Fruit fly (Drosophila melanogaster) whole organism, wandering third instar larva: ENCODE data around the gene CG31548.

Source experiments
- Abd-B ChIP-seq: fragments of >200 bp; optimal IDR thresholded peaks from 2 replicates; lab custom pipeline; 2017; ENCODE audit warnings: missing biosample characterization, missing genetic modification characterization
- CG32264 ChIP-seq: fragments of 200-800 bp; sonication (Bioruptor generic); optimal IDR thresholded peaks from 2 replicates; lab custom pipeline; 2016; ENCODE audit warnings: missing biosample characterization, missing genetic modification characterization
- CG9705 ChIP-seq: fragments of 200-800 bp; sonication (Bioruptor generic); optimal IDR thresholded peaks from 2 replicates; lab custom pipeline; 2018; ENCODE audit warnings: missing biosample characterization, mild to moderate bottlenecking, missing genetic modification characterization
- CrebA ChIP-seq: fragments of 200-800 bp; sonication (Bioruptor generic); optimal IDR thresholded peaks from 2 replicates; lab custom pipeline; 2016; ENCODE audit warnings: missing biosample characterization, mild to moderate bottlenecking, missing genetic modification characterization, borderline replicate concordance
- Dfd ChIP-seq: fragments of >200 bp; optimal IDR thresholded peaks from 2 replicates; lab custom pipeline; 2017; ENCODE audit warnings: missing biosample characterization, missing genetic modification characterization
- Dif ChIP-seq: fragments of 200-275, 200-300 bp; sonication (Bioruptor generic); optimal IDR thresholded peaks from 2 replicates; lab custom pipeline; 2018; ENCODE audit warnings: missing biosample characterization, missing genetic modification characterization; ENCODE audit not compliant: partially characterized antibody
- GATAd ChIP-seq: sonication (Bioruptor generic); optimal IDR thresholded peaks from 2 replicates; lab custom pipeline; 2016; ENCODE audit warnings: missing biosample characterization, missing genetic modification characterization
- Hnf4 ChIP-seq: fragments of 200-800 bp; sonication (Bioruptor generic); optimal IDR thresholded peaks from 2 replicates; lab custom pipeline; 2016; ENCODE audit warnings: missing biosample characterization, mild to moderate bottlenecking, missing genetic modification characterization
- Hr78 ChIP-seq: fragments of >200 bp; optimal IDR thresholded peaks from 2 replicates; lab custom pipeline; 2017; ENCODE audit warnings: missing biosample characterization, missing genetic modification characterization
- Hr83 ChIP-seq: fragments of 200-300 bp; sonication (Bioruptor generic); optimal IDR thresholded peaks from 2 replicates; lab custom pipeline; 2016; ENCODE audit warnings: missing biosample characterization, mild to moderate bottlenecking, missing genetic modification characterization, moderate library complexity; ENCODE audit not compliant: poor library complexity, severe bottlenecking
- Jra ChIP-seq: sonication (Bioruptor generic); optimal IDR thresholded peaks from 2 replicates; lab custom pipeline; 2016; ENCODE audit warnings: missing biosample characterization, missing genetic modification characterization
- Mio ChIP-seq: sonication (Bioruptor generic); optimal IDR thresholded peaks from 2 replicates; lab custom pipeline; 2016; ENCODE audit warnings: missing biosample characterization, missing genetic modification characterization
- Myc ChIP-seq: fragments of >200 bp; optimal IDR thresholded peaks from 2 replicates; lab custom pipeline; 2017
- N ChIP-seq: fragments of >200 bp; optimal IDR thresholded peaks from 2 replicates; lab custom pipeline; 2018; ENCODE audit warnings: missing biosample characterization, missing external identifiers, missing genetic modification characterization
- OdsH ChIP-seq: fragments of 200-800 bp; sonication (Bioruptor generic); optimal IDR thresholded peaks from 2 replicates; lab custom pipeline; 2016; ENCODE audit warnings: missing biosample characterization, mild to moderate bottlenecking, missing genetic modification characterization
- Rel ChIP-seq, 2 experiments: fragments of 200-800 bp; sonication (Bioruptor generic) in 1 of 2; optimal IDR thresholded peaks; 2 replicates in 1 of 2; 3 replicates in 1 of 2; lab custom pipeline; 2016 to 2019; ENCODE audit warnings: mild to moderate bottlenecking in 2 of 2, missing biosample characterization in 2 of 2, missing genetic modification characterization in 2 of 2, moderate library complexity in 1 of 2
- Sp1 ChIP-seq: fragments of 200-800 bp; sonication (Bioruptor generic); optimal IDR thresholded peaks from 3 replicates; lab custom pipeline; 2019; ENCODE audit warnings: missing biosample characterization, mild to moderate bottlenecking, missing genetic modification characterization, moderate library complexity
- Vsx2 ChIP-seq: fragments of 200-300, 225-300 bp; sonication (Bioruptor generic); optimal IDR thresholded peaks from 2 replicates; lab custom pipeline; 2018; ENCODE audit warnings: missing biosample characterization, missing genetic modification characterization; ENCODE audit not compliant: partially characterized antibody
- br ChIP-seq: fragments of 200-800 bp; sonication (Bioruptor generic); optimal IDR thresholded peaks from 2 replicates; lab custom pipeline; 2016; ENCODE audit warnings: missing biosample characterization, missing genetic modification characterization
- brk ChIP-seq: fragments of 200-800 bp; sonication (Bioruptor generic); optimal IDR thresholded peaks from 2 replicates; lab custom pipeline; 2016; ENCODE audit warnings: missing biosample characterization, mild to moderate bottlenecking, missing genetic modification characterization
- dl ChIP-seq, 2 experiments: fragments of 175-275, 200-275 bp in 1 of 2; fragments of 200-275 bp in 1 of 2; sonication (Bioruptor generic); optimal IDR thresholded peaks; lab custom pipeline; 2018; ENCODE audit warnings: mild to moderate bottlenecking in 2 of 2, missing biosample characterization in 2 of 2, missing genetic modification characterization in 2 of 2, moderate library complexity in 2 of 2; ENCODE audit not compliant: partially characterized antibody in 2 of 2, insufficient read depth in 1 of 2
- dmrt93B ChIP-seq: fragments of 200-800 bp; sonication (Bioruptor generic); optimal IDR thresholded peaks from 2 replicates; lab custom pipeline; 2018; ENCODE audit warnings: missing biosample characterization, mild to moderate bottlenecking, missing genetic modification characterization
- dsf ChIP-seq: sonication (Bioruptor generic); optimal IDR thresholded peaks from 2 replicates; lab custom pipeline; 2016; ENCODE audit warnings: missing biosample characterization, missing genetic modification characterization, borderline replicate concordance
- ey ChIP-seq: fragments of 200-800 bp; sonication (Bioruptor generic); optimal IDR thresholded peaks from 2 replicates; lab custom pipeline; 2016; ENCODE audit warnings: missing biosample characterization, missing genetic modification characterization
- foxo ChIP-seq, 2 experiments: fragments of 200-800 bp; sonication (Bioruptor generic); optimal IDR thresholded peaks; 2 replicates in 1 of 2; 3 replicates in 1 of 2; lab custom pipeline; 2016 to 2017; ENCODE audit warnings: missing biosample characterization in 2 of 2, missing genetic modification characterization in 2 of 2
- fru ChIP-seq: fragments of 200-800 bp; sonication (Bioruptor generic); optimal IDR thresholded peaks from 3 replicates; lab custom pipeline; 2016; ENCODE audit warnings: missing biosample characterization, mild to moderate bottlenecking, missing genetic modification characterization
- h ChIP-seq: fragments of 200-800 bp; sonication (Bioruptor generic); optimal IDR thresholded peaks from 3 replicates; lab custom pipeline; 2016; ENCODE audit warnings: missing biosample characterization, mild to moderate bottlenecking, missing genetic modification characterization
- jim ChIP-seq: fragments of 175-275, 200-325 bp; sonication (Bioruptor generic); optimal IDR thresholded peaks from 2 replicates; lab custom pipeline; 2016; ENCODE audit warnings: missing biosample characterization, mild to moderate bottlenecking, missing genetic modification characterization
- lola ChIP-seq: fragments of >200 bp; optimal IDR thresholded peaks from 2 replicates; lab custom pipeline; 2017; ENCODE audit warnings: missing biosample characterization, missing genetic modification characterization
- pan ChIP-seq: fragments of >200 bp; optimal IDR thresholded peaks from 2 replicates; lab custom pipeline; 2017
- psq ChIP-seq: fragments of 200-800 bp; sonication (Bioruptor generic); optimal IDR thresholded peaks from 3 replicates; lab custom pipeline; 2017; ENCODE audit warnings: missing biosample characterization, mild to moderate bottlenecking, missing genetic modification characterization, moderate library complexity
- rgr ChIP-seq: fragments of 200-800 bp; sonication (Bioruptor generic); optimal IDR thresholded peaks from 3 replicates; lab custom pipeline; 2016; ENCODE audit warnings: missing biosample characterization, mild to moderate bottlenecking, missing genetic modification characterization
- sage ChIP-seq: fragments of 200-800 bp; sonication (Bioruptor generic); optimal IDR thresholded peaks from 2 replicates; lab custom pipeline; 2016; ENCODE audit warnings: missing biosample characterization, mild to moderate bottlenecking, missing genetic modification characterization
- tai ChIP-seq: sonication (Bioruptor generic); optimal IDR thresholded peaks from 2 replicates; lab custom pipeline; 2016; ENCODE audit warnings: missing biosample characterization, missing genetic modification characterization
- usp ChIP-seq: fragments of >200 bp; optimal IDR thresholded peaks from 2 replicates; lab custom pipeline; 2017; ENCODE audit warnings: missing biosample characterization, missing genetic modification characterization
- woc ChIP-seq: sonication (Bioruptor generic); optimal IDR thresholded peaks from 2 replicates; lab custom pipeline; 2016; ENCODE audit warnings: missing biosample characterization, mild to moderate bottlenecking, missing genetic modification characterization

The CG31548 gene

dm6 chr3R:5635524-5635923 lies 1.1 kb downstream of the CG31548 start, which contains the start of gene CG31546:
Gene CG31546 (minus strand): TSS chr3R:5635624.
- TF ChIP-seq N (GFP tag; lab: Kevin White, UChicago), result no peak
- no peak for TF ChIP-seq Sp1 (GFP tag; lab: Kevin White, UChicago)
- no peak for TF ChIP-seq Hnf4 (GFP tag; lab: Kevin White, UChicago)

- TF ChIP-seq Hr83 (GFP tag; lab: Kevin White, UChicago), result peak; percentile 46
- no peak for TF ChIP-seq pan (lab: Kevin White, UChicago)
Measured at dm6 chr3R:5633437-5633836, 3.2 kb downstream of the CG31548 start, which contains the start of gene CG12171. Gene CG12171 (plus strand): TSS chr3R:5633627.

dm6 chr3R:5632182-5632581 lies 4.5 kb downstream of the CG31548 start, which contains the start of gene CG31549:
Gene CG31549 (plus strand): TSS chr3R:5632192.
- no peak for TF ChIP-seq Myc (lab: Kevin White, UChicago)
- TF ChIP-seq rgr (GFP tag; lab: Kevin White, UChicago), result no peak
- TF ChIP-seq, all 38 proteins: peak for 0

DNA sequence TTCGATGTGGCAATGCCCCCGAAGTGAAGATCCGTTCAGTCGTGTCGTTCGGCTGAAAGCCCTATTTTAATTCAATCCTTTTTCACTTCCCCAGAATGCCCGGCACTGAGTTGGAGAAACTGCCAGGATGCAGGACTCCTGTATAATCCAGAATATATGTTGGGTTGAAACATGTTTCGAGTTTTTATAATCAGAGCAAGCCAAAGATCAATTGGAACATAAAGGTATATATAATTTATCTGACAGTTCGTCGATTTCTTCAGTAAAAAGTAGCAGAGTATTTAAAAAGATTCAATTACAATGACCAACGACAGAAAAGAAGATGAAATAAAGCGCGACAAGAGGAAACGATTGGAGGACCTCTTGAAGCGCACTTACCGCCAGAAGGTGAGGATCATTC lies 9.1 kb downstream of the CG31548 start, which contains the start of gene CG31551:
Gene CG31551 (plus strand): TSS at position 301 of the 400 bp plus-strand sequence.
- TF ChIP-seq ey (GFP tag; lab: Kevin White, UChicago) (no peak), Abd-B (no peak), fru (no peak), pan (lab: Kevin White, UChicago) (no peak), sage (GFP tag; lab: Kevin White, UChicago) (no peak), CG9705 (GFP tag; lab: Kevin White, UChicago) (no peak), Dfd (GFP tag; lab: Kevin White, UChicago) (no peak), psq (GFP tag; lab: Kevin White, UChicago) (no peak), woc (no peak), Rel (GFP tag; optimal IDR thresholded peaks at IDR 0.05; lab: Kevin White, UChicago) (no peak), Rel (tag; optimal IDR thresholded peaks at IDR 0.05; lab: Kevin White, UChicago) (no peak), jim (GFP tag; lab: Kevin White, UChicago) (no peak), N (GFP tag; lab: Kevin White, UChicago) (no peak), Myc (lab: Kevin White, UChicago) (no peak)

dm6 chr3R:5624115-5624878 lies 12.4 kb downstream of the CG31548 start, which contains the start of the genes Dph4, Spec2 and RpL13A:
Gene Dph4 (minus strand): TSS chr3R:5624125.
Gene Spec2 (minus strand): TSS chr3R:5624125.
Gene RpL13A (plus strand): TSS chr3R:5624474.
- TF ChIP-seq Hnf4 (GFP tag; lab: Kevin White, UChicago), result no peak
- TF ChIP-seq OdsH, result peak; percentile 84
- no peak for TF ChIP-seq Dfd (GFP tag; lab: Kevin White, UChicago)
- TF ChIP-seq foxo (GFP tag; optimal IDR thresholded peaks at IDR 0.05; lab: Kevin White, UChicago), result peak; percentile 42 to 80
- TF ChIP-seq pan (lab: Kevin White, UChicago), result no peak
- peak; percentile 90 for TF ChIP-seq h
- TF ChIP-seq Myc (lab: Kevin White, UChicago), result peak; percentile 16
- no peak for TF ChIP-seq usp (GFP tag; lab: Kevin White, UChicago)
- no peak for TF ChIP-seq Dif (GFP tag; lab: Kevin White, UChicago)
- TF ChIP-seq Abd-B, result no peak
- no peak for TF ChIP-seq N (GFP tag; lab: Kevin White, UChicago)
- no peak for TF ChIP-seq dl (GFP tag; optimal IDR thresholded peaks at IDR 0.05; lab: Kevin White, UChicago; ENCODE audit: insufficient read depth in 1 of 2, partially characterized antibody in 2 of 2)
- TF ChIP-seq ey (GFP tag; lab: Kevin White, UChicago), result peak; percentile 61
- peak; percentile 96 for TF ChIP-seq CG9705 (GFP tag; lab: Kevin White, UChicago)
- TF ChIP-seq lola (GFP tag; lab: Kevin White, UChicago), result no peak
- TF ChIP-seq psq (GFP tag; lab: Kevin White, UChicago), result peak; percentile 69
- peak; percentile 94 for TF ChIP-seq dmrt93B (GFP tag; lab: Kevin White, UChicago)
- no peak for TF ChIP-seq brk
- TF ChIP-seq woc, result no peak
- no peak for TF ChIP-seq jim (GFP tag; lab: Kevin White, UChicago)
- peak; percentile 96 for TF ChIP-seq Hr83 (GFP tag; lab: Kevin White, UChicago)
- TF ChIP-seq tai (GFP tag; lab: Kevin White, UChicago), result no peak
- TF ChIP-seq Vsx2 (GFP tag; lab: Kevin White, UChicago), result no peak
- TF ChIP-seq Sp1 (GFP tag; lab: Kevin White, UChicago), result peak; percentile 93
- no peak for TF ChIP-seq CrebA (GFP tag; lab: Kevin White, UChicago)
- TF ChIP-seq fru, result peak; percentile 87
- TF ChIP-seq dsf (GFP tag; lab: Kevin White, UChicago), result peak; percentile 76
- no peak for TF ChIP-seq Hr78
- no peak for TF ChIP-seq GATAd (GFP tag; lab: Kevin White, UChicago)
- peak; percentile 69 for TF ChIP-seq Jra (GFP tag; lab: Kevin White, UChicago)
- peak; percentile 69 for TF ChIP-seq CG32264 (GFP tag; lab: Kevin White, UChicago)
- TF ChIP-seq Mio (GFP tag; lab: Kevin White, UChicago), result peak; percentile 69
- TF ChIP-seq Rel (GFP tag; optimal IDR thresholded peaks at IDR 0.05; lab: Kevin White, UChicago), result no peak
- TF ChIP-seq Rel (tag; optimal IDR thresholded peaks at IDR 0.05; lab: Kevin White, UChicago), result peak; percentile 53
- peak; percentile 96 for TF ChIP-seq rgr (GFP tag; lab: Kevin White, UChicago)
- no peak for TF ChIP-seq sage (GFP tag; lab: Kevin White, UChicago)
- TF ChIP-seq br (GFP tag; lab: Kevin White, UChicago), result peak; percentile 88
